Worm (Caenorhabditis elegans) whole organism, mixed stage, embryonic: Measurements from ENCODE around the gene atg-9.

Experiments used
- ceh-39 ChIP-seq: fragments of 150-350 bp; optimal IDR thresholded peaks from 2 replicates; lab custom pipeline; 2014; ENCODE audit warnings: missing biosample characterization, missing genetic modification characterization
- ceh-83 ChIP-seq: fragments of 200-800 bp; sonication (Bioruptor generic); optimal IDR thresholded peaks from 2 replicates; lab custom pipeline; 2018; ENCODE audit warnings: mild to moderate bottlenecking, missing genetic modification characterization, missing compliant biosample characterization
- ces-1 ChIP-seq: fragments of 150-350 bp; optimal IDR thresholded peaks from 2 replicates; lab custom pipeline; 2014; ENCODE audit warnings: missing biosample characterization, missing genetic modification reagents, missing genetic modification characterization
- drap-1 ChIP-seq: fragments of 200-800 bp; sonication (Bioruptor generic); optimal IDR thresholded peaks from 3 replicates; lab custom pipeline; 2018; ENCODE audit warnings: mild to moderate bottlenecking, missing genetic modification characterization, missing compliant biosample characterization
- lin-13 ChIP-seq: fragments of 150-350 bp; optimal IDR thresholded peaks from 2 replicates; lab custom pipeline; 2014; ENCODE audit warnings: missing biosample characterization, missing genetic modification characterization
- lsy-2 ChIP-seq: fragments of 150-350 bp; optimal IDR thresholded peaks from 2 replicates; lab custom pipeline; 2014; ENCODE audit warnings: missing biosample characterization, missing genetic modification characterization
- mab-5 ChIP-seq: fragments of 150-350 bp; optimal IDR thresholded peaks from 2 replicates; lab custom pipeline; 2014; ENCODE audit warnings: missing biosample characterization, missing genetic modification characterization
- mls-2 ChIP-seq: sonication (generic microtip); optimal IDR thresholded peaks from 2 replicates; lab custom pipeline; 2016; ENCODE audit warnings: mild to moderate bottlenecking, missing genetic modification characterization, moderate library complexity, missing compliant biosample characterization
- nhr-12 ChIP-seq: fragments of 150-350 bp; optimal IDR thresholded peaks from 2 replicates; lab custom pipeline; 2014; ENCODE audit warnings: missing biosample characterization, missing genetic modification characterization
- nhr-237 ChIP-seq: fragments of 150-350 bp; optimal IDR thresholded peaks from 2 replicates; lab custom pipeline; 2014; ENCODE audit warnings: missing biosample characterization, missing genetic modification characterization
- nhr-28 ChIP-seq: fragments of 150-350 bp; optimal IDR thresholded peaks from 2 replicates; lab custom pipeline; 2014; ENCODE audit warnings: missing biosample characterization, missing genetic modification characterization
- nhr-76 ChIP-seq: sonication (generic microtip); optimal IDR thresholded peaks from 2 replicates; lab custom pipeline; 2017; ENCODE audit warnings: missing biosample characterization, missing genetic modification characterization
- ztf-11 ChIP-seq: fragments of 150-350 bp; optimal IDR thresholded peaks from 2 replicates; lab custom pipeline; 2014; ENCODE audit warnings: missing biosample characterization, missing genetic modification characterization

DNA sequence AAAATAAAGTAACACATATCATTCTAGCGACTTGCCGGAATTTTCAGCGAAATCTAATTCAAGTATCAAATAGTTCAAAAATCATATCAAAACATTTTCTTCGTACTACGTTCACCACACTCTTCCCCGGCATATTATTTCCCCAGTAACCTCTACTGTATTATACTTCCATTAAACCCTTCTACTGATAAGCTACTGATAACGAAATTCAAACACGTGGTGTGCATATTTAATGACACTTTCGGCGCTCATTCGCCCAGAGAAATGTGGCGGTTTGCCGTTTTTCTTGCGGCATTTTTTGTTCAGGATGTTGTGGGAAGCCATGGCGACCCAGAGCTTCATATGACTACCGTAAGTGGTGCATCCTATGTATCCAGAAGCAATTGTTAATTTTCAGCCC, 36.3 kb downstream of the atg-9 start, which contains the start of gene lipl-5:
- TF ChIP-seq ztf-11 (no peak), lsy-2 (tag; lab: Kevin White, UChicago) (no peak), ceh-39 (tag; lab: Kevin White, UChicago) (no peak), nhr-28 (tag; lab: Kevin White, UChicago) (no peak), ces-1 (GFP tag; lab: Kevin White, UChicago) (no peak), lin-13 (tag; lab: Kevin White, UChicago) (no peak), nhr-76 (tag; lab: Kevin White, UChicago) (no peak), nhr-237 (no peak), ceh-83 (no peak), mls-2 (tag; lab: Kevin White, UChicago) (no peak), drap-1 (GFP tag; lab: Kevin White, UChicago) (no peak), nhr-12 (tag; lab: Kevin White, UChicago) (no peak), mab-5 (tag; lab: Kevin White, UChicago) (no peak)
